Worm (Caenorhabditis elegans): ENCODE results near the gene taf-7.1.
A peak's percentile ranks its signal among the peaks of the same experiment; 100 is the strongest.

The taf-7.1 gene

DNA sequence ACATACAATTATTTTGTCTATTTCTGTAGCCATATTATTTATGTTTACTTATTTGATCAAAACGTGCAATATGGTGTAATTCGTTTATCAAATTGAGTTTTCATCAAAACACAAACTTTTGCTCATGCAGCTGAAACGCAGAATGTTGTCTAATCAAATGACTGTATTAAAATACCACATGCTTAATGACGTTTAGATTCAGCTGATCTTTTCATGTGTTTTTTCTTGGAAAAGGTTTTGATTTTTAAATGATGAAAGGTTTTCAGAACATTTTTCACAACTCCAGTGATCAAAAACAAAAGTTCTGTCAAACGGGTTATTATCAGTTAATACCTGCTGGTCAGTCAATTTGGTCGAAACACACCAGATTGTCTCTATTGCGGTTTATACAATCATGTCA is 38.0 kb upstream of the taf-7.1 start, which contains the start of gene Y62H9A.1:
Y62H9A.1 (plus strand) TSS at position 282 of the 400 bp plus-strand sequence.
- TF ChIP-seq fos-1 (tag; optimal IDR thresholded peaks at IDR 0.05) (no peak), fkh-8 (tag; optimal IDR thresholded peaks at IDR 0.05) (peak; percentile 25), nhr-71 (tag; optimal IDR thresholded peaks at IDR 0.05) (peak; percentile 53), nhr-19 (GFP tag; conservative IDR thresholded peaks at IDR 0.05) (no peak), pax-3 (tag; optimal IDR thresholded peaks at IDR 0.05) (peak; percentile 25), lin-15B (tag; optimal IDR thresholded peaks at IDR 0.05) (no peak), hlh-4 (tag; optimal IDR thresholded peaks at IDR 0.05) (peak; percentile 64)

DNA sequence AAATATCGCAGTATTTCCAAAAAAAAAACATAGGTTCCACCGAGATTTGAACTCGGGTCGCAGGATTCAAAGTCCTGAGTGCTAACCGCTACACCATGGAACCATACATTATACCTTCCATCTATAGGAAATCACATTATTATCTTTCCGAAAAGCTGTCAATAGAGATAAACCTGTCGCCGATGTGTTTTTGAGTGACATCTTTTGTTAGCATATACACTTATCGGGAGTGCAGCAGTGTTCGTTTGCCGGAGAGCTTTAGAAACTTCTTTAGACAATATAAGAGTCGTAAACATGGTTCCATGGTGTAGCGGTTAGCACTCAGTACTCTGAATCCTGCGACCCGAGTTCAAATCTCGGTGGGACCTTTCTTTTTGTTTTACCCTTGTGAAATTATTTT is 34.9 kb upstream of the taf-7.1 start:
- no peak for TF ChIP-seq efl-1 (optimal IDR thresholded peaks at IDR 0.05)
- peak in 1 of 2 experiments; percentile 63 for TF ChIP-seq efl-1 (GFP tag; optimal IDR thresholded peaks at IDR 0.05 in 1 of 2)
- no peak for TF ChIP-seq unc-130 (tag; optimal IDR thresholded peaks at IDR 0.05)

DNA sequence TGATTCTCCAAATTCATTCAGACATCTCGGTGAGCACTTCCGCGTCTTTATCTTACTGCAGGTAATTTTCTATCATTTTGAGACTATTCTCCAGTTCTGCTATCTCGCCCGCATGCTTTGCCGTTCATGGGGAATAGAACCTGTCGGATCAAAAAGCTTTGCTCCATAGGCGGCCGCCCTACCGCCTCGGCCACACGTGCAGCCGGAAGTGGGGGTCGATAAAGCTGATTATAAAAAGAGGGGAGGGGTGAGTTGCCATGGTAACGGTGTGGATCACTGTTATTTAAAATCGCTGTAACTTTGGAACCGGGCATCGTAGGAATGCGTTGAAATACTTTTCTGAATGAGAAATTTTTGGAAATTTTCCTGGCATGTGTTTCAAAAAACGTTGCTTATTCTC is 33.1 kb upstream of the taf-7.1 start:
- TF ChIP-seq lir-3 (tag; optimal IDR thresholded peaks at IDR 0.05; ENCODE audit: poor library complexity) (no peak), fkh-8 (tag; optimal IDR thresholded peaks at IDR 0.05) (peak; percentile 63), dsc-1 (tag; optimal IDR thresholded peaks at IDR 0.05) (peak; percentile 44)

DNA sequence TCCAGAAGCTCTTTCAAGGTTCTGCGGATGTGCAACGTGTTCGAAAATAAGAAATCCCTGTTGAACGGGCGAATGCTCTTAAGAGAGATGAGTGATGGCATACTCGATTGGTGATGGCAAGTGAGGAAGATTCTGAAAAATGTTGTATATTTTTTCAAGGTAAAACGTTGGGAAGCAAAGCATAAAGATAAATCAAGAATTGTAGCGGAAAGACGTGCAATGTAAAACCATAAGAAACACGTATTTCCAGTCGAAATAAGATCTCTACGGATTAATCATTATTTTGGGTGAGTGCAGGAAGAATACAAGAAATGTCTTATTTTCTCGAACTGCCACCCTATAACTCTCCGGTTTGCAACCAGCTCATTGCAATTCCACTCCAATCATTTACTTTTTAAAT is 32.0 kb upstream of the taf-7.1 start, which contains the start of gene dot-1.2:
dot-1.2 (minus strand) TSS at position 101 of the 400 bp plus-strand sequence.
- TF ChIP-seq dsc-1 (tag; optimal IDR thresholded peaks at IDR 0.05) (no peak), Y116A8C.19 (tag; optimal IDR thresholded peaks at IDR 0.05; ENCODE audit: borderline replicate concordance) (no peak), ama-1 (optimal IDR thresholded peaks at IDR 0.05) (no peak), nhr-47 (tag; optimal IDR thresholded peaks at IDR 0.05) (no peak), mef-2 (tag; optimal IDR thresholded peaks at IDR 0.05) (no peak), ceh-82 (tag; optimal IDR thresholded peaks at IDR 0.05) (no peak), alr-1 (tag; optimal IDR thresholded peaks at IDR 0.05; ENCODE audit: borderline replicate concordance) (no peak), egl-13 (tag; optimal IDR thresholded peaks at IDR 0.05) (no peak), C34B4.2 (tag; optimal IDR thresholded peaks at IDR 0.05) (no peak), nhr-28 (tag; optimal IDR thresholded peaks at IDR 0.05) (no peak), zip-4 (GFP tag; optimal IDR thresholded peaks at IDR 0.05) (no peak), elt-3 (tag; optimal IDR thresholded peaks at IDR 0.05) (no peak), mep-1 (tag; optimal IDR thresholded peaks at IDR 0.05) (no peak), xbp-1 (tag; optimal IDR thresholded peaks at IDR 0.05) (no peak), sptf-1 (tag; optimal IDR thresholded peaks at IDR 0.05) (no peak), nhr-85 (tag) (no peak), hpl-2 (GFP tag; optimal IDR thresholded peaks at IDR 0.05) (no peak), isw-1 (GFP tag; IDR thresholded peaks at IDR 0.05) (no peak), nhr-90 (tag; optimal IDR thresholded peaks at IDR 0.05; ENCODE audit: poor library complexity) (no peak), efl-1 (optimal IDR thresholded peaks at IDR 0.05) (no peak), efl-1 (GFP tag; optimal IDR thresholded peaks at IDR 0.05 in 1 of 2) (no peak)

DNA sequence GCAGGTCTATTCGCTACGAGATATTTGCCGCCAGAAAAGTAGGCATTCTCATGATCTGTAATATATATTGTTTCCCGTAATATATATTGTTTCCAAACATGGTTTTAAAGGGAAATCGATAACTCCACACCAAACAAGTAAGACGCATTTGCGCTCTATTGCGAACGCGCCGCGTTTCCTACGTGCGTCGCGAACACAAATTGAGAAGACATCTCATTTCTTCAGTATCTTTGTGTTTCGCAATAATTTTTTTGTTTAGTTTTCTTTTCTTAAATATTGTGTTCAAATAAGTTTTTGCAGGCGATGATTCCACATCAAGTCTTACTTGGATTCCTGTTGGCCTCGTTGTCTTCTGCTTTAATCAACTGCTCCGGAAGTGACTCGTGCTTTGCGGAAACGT is 27.8 kb upstream of the taf-7.1 start, which contains the start of gene F54F7.6:
F54F7.6 (plus strand) TSS at position 301 of the 400 bp plus-strand sequence.
- no peak for TF ChIP-seq C16A3.4 (tag; optimal IDR thresholded peaks at IDR 0.05)
- TF ChIP-seq nhr-12 (tag; optimal IDR thresholded peaks at IDR 0.05), result no peak

DNA sequence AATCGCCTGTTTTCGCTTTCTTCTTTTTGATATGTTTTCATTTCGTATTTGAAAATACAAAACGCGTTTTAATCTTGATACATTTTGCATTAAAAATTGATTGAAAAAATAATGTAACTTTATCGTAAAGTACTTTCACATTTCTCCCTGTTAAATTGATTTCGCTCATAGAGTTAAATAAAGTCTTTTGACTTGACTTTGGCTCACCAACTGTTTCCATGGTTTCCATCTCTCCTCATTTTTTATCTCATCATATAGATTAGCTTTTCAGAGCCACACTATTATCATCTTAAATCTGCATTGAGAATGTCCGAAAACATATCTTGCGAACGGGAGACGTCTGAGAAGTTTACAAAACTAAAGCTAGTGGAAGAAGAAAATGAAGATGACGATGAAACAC is 26.0 kb upstream of the taf-7.1 start, which contains the start of gene F54F7.10:
F54F7.10 (plus strand) TSS at position 301 of the 400 bp plus-strand sequence.
- no peak for TF ChIP-seq lin-13 (GFP tag; optimal IDR thresholded peaks at IDR 0.05)
- no peak for TF ChIP-seq pax-3 (tag; optimal IDR thresholded peaks at IDR 0.05)
- TF ChIP-seq efl-1 (optimal IDR thresholded peaks at IDR 0.05), result no peak
- TF ChIP-seq efl-1 (GFP tag; optimal IDR thresholded peaks at IDR 0.05 in 1 of 2), result no peak
- no peak for TF ChIP-seq ama-1 (optimal IDR thresholded peaks at IDR 0.05)
- TF ChIP-seq dpl-1 (GFP tag; optimal IDR thresholded peaks at IDR 0.05), result no peak
- TF ChIP-seq nhr-28 (tag; optimal IDR thresholded peaks at IDR 0.05), result no peak
- TF ChIP-seq irx-1 (tag; optimal IDR thresholded peaks at IDR 0.05), result no peak

All from whole organism, L1 larva.